Fruit fly (Drosophila melanogaster) whole organism, embryonic: Measurements from ENCODE around the gene mrva.

ENCODE experiments used
- Abd-B ChIP-seq: fragments of 200-800 bp; sonication (Bioruptor generic); optimal IDR thresholded peaks from 2 replicates; lab custom pipeline; 2018; ENCODE audit warnings: missing biosample characterization, mild to moderate bottlenecking, missing genetic modification characterization, moderate library complexity
- Ada2b ChIP-seq: fragments of 200-800 bp; sonication (Bioruptor generic); IDR thresholded peaks from 2 replicates; pipeline ENCODE4 v1.3.6; 2022; ENCODE audit warnings: missing biosample characterization, missing genetic modification characterization
- Atf3 ChIP-seq: fragments of 200-800 bp; sonication (Bioruptor generic); optimal IDR thresholded peaks from 3 replicates; lab custom pipeline; 2016; ENCODE audit warnings: missing biosample characterization, missing genetic modification characterization
- CG12659 ChIP-seq: fragments of 200-800 bp; sonication (Bioruptor generic); optimal IDR thresholded peaks from 3 replicates; lab custom pipeline; 2017; ENCODE audit warnings: mild to moderate bottlenecking, missing biosample characterization, missing genetic modification reagents, missing genetic modification characterization
- CG1529 ChIP-seq: fragments of 200-800 bp; sonication (Bioruptor generic); optimal IDR thresholded peaks from 3 replicates; lab custom pipeline; 2018; ENCODE audit warnings: missing biosample characterization, missing genetic modification characterization
- CG1603 ChIP-seq: fragments of 200-800 bp; sonication (Bioruptor generic); optimal IDR thresholded peaks from 2 replicates; lab custom pipeline; 2019; ENCODE audit warnings: missing biosample characterization, mild to moderate bottlenecking, missing genetic modification characterization, moderate library complexity
- CG17829 ChIP-seq: fragments of 200-800 bp; optimal IDR thresholded peaks from 2 replicates; lab custom pipeline; 2019; ENCODE audit warnings: missing biosample characterization, mild to moderate bottlenecking, missing genetic modification characterization, moderate library complexity
- CG18764 ChIP-seq: fragments of 200-800 bp; sonication (Bioruptor generic); optimal IDR thresholded peaks from 3 replicates; lab custom pipeline; 2016; ENCODE audit warnings: missing biosample characterization, missing genetic modification characterization
- CG31388 ChIP-seq: fragments of 200-800 bp; sonication (Bioruptor generic); optimal IDR thresholded peaks from 2 replicates; lab custom pipeline; 2016; ENCODE audit warnings: missing biosample characterization, missing genetic modification characterization
- CG32767 ChIP-seq: fragments of 200-800 bp; sonication (Bioruptor generic); IDR thresholded peaks from 2 replicates; pipeline ENCODE4 v1.3.6; 2022; ENCODE audit warnings: missing biosample characterization, missing genetic modification characterization
- CG3407 ChIP-seq: fragments of 200-800 bp; sonication (Bioruptor generic); optimal IDR thresholded peaks from 2 replicates; lab custom pipeline; 2018; ENCODE audit warnings: missing biosample characterization, mild to moderate bottlenecking, missing genetic modification characterization
- CG34224 ChIP-seq: fragments of 200-800 bp; sonication (Bioruptor generic); IDR thresholded peaks from 3 replicates; pipeline ENCODE4 v1.3.6; 2022; ENCODE audit warnings: missing biosample characterization, missing genetic modification characterization; ENCODE audit not compliant: partially characterized antibody
- CG34422 ChIP-seq: fragments of 200-800 bp; sonication (Bioruptor generic); IDR thresholded peaks from 3 replicates; pipeline ENCODE4 v1.3.6; 2022; ENCODE audit warnings: missing biosample characterization, missing genetic modification characterization
- CG4360 ChIP-seq: fragments of 200-800 bp; sonication (Bioruptor generic); IDR thresholded peaks from 2 replicates; pipeline ENCODE4 v1.3.6; 2022; ENCODE audit warnings: missing biosample characterization, missing genetic modification characterization
- CG4854 ChIP-seq: fragments of 200-800 bp; sonication (Bioruptor generic); optimal IDR thresholded peaks from 2 replicates; lab custom pipeline; 2016; ENCODE audit warnings: missing biosample characterization, missing genetic modification characterization, inconsistent platforms
- CG6272 ChIP-seq: fragments of 200-800 bp; sonication (Bioruptor generic); IDR thresholded peaks from 2 replicates; pipeline ENCODE4 v1.3.6; 2022; ENCODE audit warnings: missing biosample characterization, missing genetic modification characterization
- CG6813 ChIP-seq: fragments of 200-800 bp; sonication (Bioruptor generic); optimal IDR thresholded peaks from 2 replicates; lab custom pipeline; 2017; ENCODE audit warnings: missing biosample characterization, missing genetic modification characterization, mild to moderate bottlenecking, moderate library complexity, missing genetic modification reagents
- CG6854 ChIP-seq: fragments of 200-800 bp; sonication (Bioruptor generic); optimal IDR thresholded peaks from 3 replicates; lab custom pipeline; 2017; ENCODE audit warnings: missing biosample characterization, mild to moderate bottlenecking, missing genetic modification characterization
- CG7987 ChIP-seq: fragments of 200-800 bp; sonication (Bioruptor generic); optimal IDR thresholded peaks from 2 replicates; lab custom pipeline; 2018; ENCODE audit warnings: missing biosample characterization, mild to moderate bottlenecking, missing genetic modification characterization, moderate library complexity
- CrebB ChIP-seq: fragments of 200-800 bp; sonication (Bioruptor generic); optimal IDR thresholded peaks from 3 replicates; lab custom pipeline; 2018; ENCODE audit warnings: missing biosample characterization, mild to moderate bottlenecking, missing genetic modification characterization
- D19A ChIP-seq: fragments of 200-800 bp; optimal IDR thresholded peaks from 3 replicates; lab custom pipeline; 2019; ENCODE audit warnings: missing biosample characterization, mild to moderate bottlenecking, missing genetic modification characterization, moderate library complexity
- H15 ChIP-seq: fragments of 200-800 bp; sonication (Bioruptor generic); IDR thresholded peaks from 3 replicates; pipeline ENCODE4 v1.3.6; 2022; ENCODE audit warnings: missing biosample characterization, missing genetic modification characterization
- Hr78 ChIP-seq, 2 experiments: fragments of 200-800 bp in 1 of 2; fragments of >200 bp in 1 of 2; sonication (Bioruptor generic) in 1 of 2; optimal IDR thresholded peaks; 2 replicates each; lab custom pipeline; 2017 to 2019; ENCODE audit warnings: missing biosample characterization in 2 of 2, missing genetic modification characterization in 2 of 2, mild to moderate bottlenecking in 1 of 2, moderate library complexity in 1 of 2
- Kr ChIP-seq: fragments of 200-800 bp; sonication (Bioruptor generic); optimal IDR thresholded peaks from 2 replicates; lab custom pipeline; 2017; ENCODE audit warnings: missing biosample characterization, mild to moderate bottlenecking, missing genetic modification characterization
- Nf-YA ChIP-seq: fragments of 200-800 bp; sonication (Bioruptor generic); IDR thresholded peaks from 2 replicates; pipeline ENCODE4 v1.3.6; 2022; ENCODE audit warnings: missing biosample characterization, missing genetic modification characterization
- Nf-YC ChIP-seq: fragments of 200-800 bp; optimal IDR thresholded peaks from 3 replicates; lab custom pipeline; 2019; ENCODE audit warnings: missing biosample characterization, mild to moderate bottlenecking, missing genetic modification characterization, moderate library complexity
- abd-A ChIP-seq: fragments of 200-800 bp; sonication (Bioruptor generic); optimal IDR thresholded peaks from 3 replicates; lab custom pipeline; 2019; ENCODE audit warnings: missing biosample characterization, mild to moderate bottlenecking, missing genetic modification characterization, moderate library complexity
- bbx ChIP-seq: fragments of 200-800 bp; sonication (Bioruptor generic); IDR thresholded peaks from 2 replicates; pipeline ENCODE4 v1.3.6; 2022; ENCODE audit warnings: missing biosample characterization, missing genetic modification characterization; ENCODE audit not compliant: partially characterized antibody
- caup ChIP-seq: fragments of 200-800 bp; sonication (Bioruptor generic); optimal IDR thresholded peaks from 3 replicates; lab custom pipeline; 2017; ENCODE audit warnings: missing biosample characterization, mild to moderate bottlenecking, missing genetic modification characterization, moderate library complexity; ENCODE audit not compliant: severe bottlenecking
- chif ChIP-seq, 2 experiments: fragments of 200-800 bp; sonication (Bioruptor generic); optimal IDR thresholded peaks; 3 replicates each; lab custom pipeline; 2016; ENCODE audit warnings: missing biosample characterization in 2 of 2, missing genetic modification characterization in 2 of 2
- corto ChIP-seq: fragments of 200-800 bp; sonication (Bioruptor generic); optimal IDR thresholded peaks from 2 replicates; lab custom pipeline; 2016; ENCODE audit warnings: missing biosample characterization, mild to moderate bottlenecking, missing genetic modification characterization, moderate library complexity
- dmrt11E ChIP-seq: fragments of 200-800 bp; sonication (Bioruptor generic); optimal IDR thresholded peaks from 3 replicates; lab custom pipeline; 2018; ENCODE audit warnings: missing biosample characterization, mild to moderate bottlenecking, missing genetic modification characterization, moderate library complexity
- ems ChIP-seq: fragments of 200-800 bp; sonication (Bioruptor generic); optimal IDR thresholded peaks from 3 replicates; lab custom pipeline; 2016; ENCODE audit warnings: missing biosample characterization, missing genetic modification characterization
- fd102C ChIP-seq: fragments of 200-800 bp; sonication (Bioruptor generic); optimal IDR thresholded peaks from 2 replicates; lab custom pipeline; 2018; ENCODE audit warnings: missing biosample characterization, mild to moderate bottlenecking, missing genetic modification characterization, moderate library complexity
- fd64A ChIP-seq: fragments of 200-800 bp; sonication (Bioruptor generic); optimal IDR thresholded peaks from 3 replicates; lab custom pipeline; 2018; ENCODE audit warnings: missing biosample characterization, mild to moderate bottlenecking, missing genetic modification characterization
- ftz-f1 ChIP-seq: fragments of 200-800 bp; sonication (Bioruptor generic); optimal IDR thresholded peaks from 2 replicates; lab custom pipeline; 2016; ENCODE audit warnings: missing biosample characterization, missing genetic modification characterization
- fu2 ChIP-seq: fragments of 200-800 bp; sonication (Bioruptor generic); optimal IDR thresholded peaks from 2 replicates; lab custom pipeline; 2016; ENCODE audit warnings: missing biosample characterization, missing genetic modification characterization
- kah ChIP-seq: fragments of 200-800 bp; sonication (Bioruptor generic); optimal IDR thresholded peaks from 2 replicates; lab custom pipeline; 2018; ENCODE audit warnings: missing biosample characterization, mild to moderate bottlenecking, missing genetic modification characterization
- kni ChIP-seq: fragments of 200-800 bp; sonication (Bioruptor generic); optimal IDR thresholded peaks from 3 replicates; lab custom pipeline; 2017; ENCODE audit warnings: mild to moderate bottlenecking, missing biosample characterization, missing genetic modification reagents, missing genetic modification characterization
- nerfin-1 ChIP-seq: fragments of 200-800 bp; sonication (Bioruptor generic); optimal IDR thresholded peaks from 3 replicates; lab custom pipeline; 2019; ENCODE audit warnings: missing biosample characterization, mild to moderate bottlenecking, missing genetic modification characterization, moderate library complexity
- odd ChIP-seq: fragments of 200-800 bp; sonication (Bioruptor generic); optimal IDR thresholded peaks from 2 replicates; lab custom pipeline; 2017; ENCODE audit warnings: missing biosample characterization, mild to moderate bottlenecking, missing genetic modification characterization
- prd ChIP-seq, 3 experiments: fragments of >200 bp in 2 of 3; fragments of 200-800 bp in 1 of 3; sonication (Bioruptor generic) in 1 of 3; optimal IDR thresholded peaks in 2 of 3; IDR thresholded peaks in 1 of 3; 2 replicates in 2 of 3; 3 replicates in 1 of 3; pipeline versions ENCODE4 v1.3.6 to Lab custom; 2017 to 2022; ENCODE audit warnings: missing biosample characterization in 1 of 3, missing genetic modification characterization in 1 of 3
- slbo ChIP-seq: fragments of 200-800 bp; sonication (Bioruptor generic); IDR thresholded peaks from 2 replicates; pipeline ENCODE4 v1.3.6; 2022; ENCODE audit warnings: missing biosample characterization, missing genetic modification characterization
- sug ChIP-seq: fragments of 200-800 bp; optimal IDR thresholded peaks from 2 replicates; lab custom pipeline; 2019; ENCODE audit warnings: missing biosample characterization, mild to moderate bottlenecking, missing genetic modification characterization, moderate library complexity
- tin ChIP-seq: fragments of 200-800 bp; sonication (Bioruptor generic); optimal IDR thresholded peaks from 3 replicates; lab custom pipeline; 2016; ENCODE audit warnings: missing biosample characterization, missing genetic modification characterization
- tx ChIP-seq: fragments of 200-800 bp; sonication (Bioruptor generic); optimal IDR thresholded peaks from 2 replicates; lab custom pipeline; 2016; ENCODE audit warnings: missing biosample characterization, missing genetic modification characterization
- unc-4 ChIP-seq: fragments of 200-800 bp; sonication (Bioruptor generic); IDR thresholded peaks from 2 replicates; pipeline ENCODE4 v1.3.6; 2022; ENCODE audit warnings: missing biosample characterization, missing genetic modification characterization; ENCODE audit not compliant: partially characterized antibody

mrva gene

DNA sequence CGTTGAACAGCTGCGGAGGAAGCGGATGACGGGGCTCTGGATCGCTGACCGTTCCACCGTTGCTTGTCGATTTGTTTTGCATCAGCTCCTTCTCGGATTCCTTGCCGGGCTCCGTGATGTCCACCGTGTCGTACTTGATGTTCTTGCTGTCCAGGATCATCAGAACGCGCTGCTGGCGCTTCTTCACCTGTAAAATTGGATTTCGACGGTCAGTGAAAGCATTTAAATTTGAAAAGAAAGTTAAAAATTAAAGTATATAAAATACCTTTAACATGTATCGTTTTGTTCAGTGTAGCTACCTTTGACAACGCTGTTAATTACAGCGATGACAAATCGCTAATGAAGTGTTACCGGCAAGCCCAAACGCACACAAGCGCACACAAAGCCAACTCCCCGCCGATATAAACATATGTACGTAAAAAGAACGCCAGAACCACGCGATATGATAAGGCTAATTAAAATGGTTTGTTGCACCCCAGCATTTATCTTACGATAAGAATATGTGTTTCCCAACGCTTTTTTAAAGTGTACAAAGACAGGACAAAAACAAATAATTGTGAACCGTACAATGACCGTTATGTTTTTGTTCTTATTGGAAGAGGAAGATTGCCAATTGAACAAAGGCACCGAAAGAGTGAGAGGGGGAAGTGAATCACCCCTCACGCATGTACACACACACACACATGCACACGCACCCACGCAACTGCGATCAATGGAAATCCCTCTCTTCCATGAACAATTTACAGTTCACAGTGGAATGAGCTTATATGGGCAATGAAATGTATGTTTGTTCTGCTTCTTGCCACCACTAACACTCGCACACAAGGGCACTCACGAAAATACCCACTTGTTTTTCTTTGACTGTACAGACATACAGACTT lies 39.4 kb upstream of the mrva start (continued):
- TF ChIP-seq bbx (GFP tag; lab: Robert Waterston, UW) (no peak), fd102C (GFP tag; lab: Kevin White, UChicago) (no peak), D19A (tag; lab: Kevin White, UChicago) (peak; percentile 7), tin (no peak), CG4854 (GFP tag; lab: Kevin White, UChicago) (no peak), Nf-YC (tag; lab: Kevin White, UChicago) (peak; percentile 31), kni (GFP tag; lab: Kevin White, UChicago) (peak; percentile 52), dmrt11E (tag; lab: Kevin White, UChicago) (no peak), prd (optimal IDR thresholded peaks at IDR 0.05; lab: Kevin White, UChicago) (no peak), prd (GFP tag; IDR thresholded peaks at IDR 0.05; lab: Robert Waterston, UW) (no peak), CG18764 (GFP tag; lab: Kevin White, UChicago) (no peak), chif (GFP tag; optimal IDR thresholded peaks at IDR 0.05; lab: Kevin White, UChicago) (no peak), slbo (GFP tag; lab: Robert Waterston, UW) (peak; percentile 45), Kr (GFP tag; lab: Kevin White, UChicago) (no peak), tx (GFP tag; lab: Kevin White, UChicago) (no peak), CG4360 (GFP tag; lab: Robert Waterston, UW) (no peak), unc-4 (0 out of 2 replicates have a peak, but pooled peaks have one; percentile 30), CG1529 (GFP tag; lab: Kevin White, UChicago) (no peak), CG7987 (GFP tag; lab: Kevin White, UChicago) (no peak), CG6272 (GFP tag; lab: Robert Waterston, UW) (no peak), CG17829 (tag; lab: Kevin White, UChicago) (peak; percentile 20), CG6813 (peak; percentile 48), Ada2b (GFP tag; lab: Robert Waterston, UW) (no peak), fd64A (GFP tag; lab: Kevin White, UChicago) (no peak), Nf-YA (GFP tag; lab: Robert Waterston, UW) (no peak), corto (GFP tag; lab: Kevin White, UChicago) (no peak), CG1603 (tag; lab: Kevin White, UChicago) (peak; percentile 12), ems (GFP tag; lab: Kevin White, UChicago) (peak; percentile 31), CG3407 (GFP tag; lab: Kevin White, UChicago) (no peak), sug (peak; percentile 94), Atf3 (GFP tag; lab: Kevin White, UChicago) (no peak), CG34422 (GFP tag; lab: Robert Waterston, UW) (peak; percentile 47; the same call in 1 of the 3 replicates), kah (GFP tag; lab: Kevin White, UChicago) (peak; percentile 98), CG6854 (no peak), Abd-B (GFP tag; lab: Kevin White, UChicago) (no peak), odd (no peak), fu2 (GFP tag; lab: Kevin White, UChicago) (no peak), abd-A (tag; lab: Kevin White, UChicago) (peak; percentile 72), CG32767 (peak; percentile 42; the same call in 1 of the 2 replicates), CG34224 (GFP tag; lab: Robert Waterston, UW) (no peak), CrebB (tag; lab: Kevin White, UChicago) (peak; percentile 16), caup (peak; percentile 17), Hr78 (GFP tag; optimal IDR thresholded peaks at IDR 0.05; lab: Kevin White, UChicago) (peak in 1 of 2 experiments; percentile 47), CG12659 (GFP tag; lab: Kevin White, UChicago) (peak; percentile 2), ftz-f1 (GFP tag; lab: Kevin White, UChicago) (no peak), nerfin-1 (tag; lab: Kevin White, UChicago) (peak; percentile 31), CG31388 (GFP tag; lab: Kevin White, UChicago) (no peak), H15 (no peak)
